Worm (Caenorhabditis elegans): ENCODE data around the gene F27E5.7.

- TF ChIP-seq snpc-1.3 (tag; optimal IDR thresholded peaks at IDR 0.05; ENCODE audit: insufficient read depth) (no peak), snpc-4 (GFP tag; optimal IDR thresholded peaks at IDR 0.05) (no peak), snpc-4 (tag; optimal IDR thresholded peaks at IDR 0.05) (no peak), pha-4 (tag; optimal IDR thresholded peaks at IDR 0.05) (no peak), F37B4.10 (GFP tag; IDR thresholded peaks at IDR 0.05) (no peak), T07F8.4 (tag; optimal IDR thresholded peaks at IDR 0.05) (no peak), Y53F4B.3 (GFP tag; IDR thresholded peaks at IDR 0.05) (no peak), ceh-40 (GFP tag; IDR thresholded peaks at IDR 0.05) (no peak), madf-3 (GFP tag; IDR thresholded peaks at IDR 0.05) (no peak), dpl-1 (GFP tag; optimal IDR thresholded peaks at IDR 0.05) (no peak), nfya-1 (tag; optimal IDR thresholded peaks at IDR 0.05; ENCODE audit: borderline replicate concordance, insufficient read depth) (no peak), sea-2 (GFP tag; IDR thresholded peaks at IDR 0.05) (no peak), nhr-90 (tag; optimal IDR thresholded peaks at IDR 0.05) (no peak)
Observed at ce11 chrII:10073986-10074385, 48.6 kb upstream of the F27E5.7 start.

Measured in whole organism, young adult.